Worm (Caenorhabditis elegans): Measurements from ENCODE around the gene clec-21.
"Not testable (repeated sequence)": the region's sequence is repeated elsewhere in the genome, so short reads cannot be mapped to it uniquely, and the experiment has no call there.

- TF ChIP-seq ces-1 (GFP tag; optimal IDR thresholded peaks at IDR 0.05); ceh-39 (tag; optimal IDR thresholded peaks at IDR 0.05); pha-4 (tag; optimal IDR thresholded peaks at IDR 0.05); ztf-11 (tag; optimal IDR thresholded peaks at IDR 0.05); ceh-83 (GFP tag; optimal IDR thresholded peaks at IDR 0.05); nhr-12 (tag; optimal IDR thresholded peaks at IDR 0.05); mep-1 (tag; optimal IDR thresholded peaks at IDR 0.05); unc-62 (GFP tag; optimal IDR thresholded peaks at IDR 0.05); blmp-1 (tag; optimal IDR thresholded peaks at IDR 0.05); elt-1 (tag; optimal IDR thresholded peaks at IDR 0.05; ENCODE audit: borderline replicate concordance, insufficient read depth); M03D4.4 (tag; optimal IDR thresholded peaks at IDR 0.05): not testable (repeated sequence)
Measured at ce11 chrII:1627783-1628182, 43.7 kb upstream of the clec-21 start, which contains the start of gene C08E3.15.
